Fruit fly (Drosophila melanogaster) whole organism, embryonic: Measurements from ENCODE around the gene CG7227.
A peak's percentile ranks its signal among the peaks of the same experiment; 100 is the strongest.

Experiments used
- BtbVII ChIP-seq: fragments of 200-800 bp; sonication (Bioruptor generic); optimal IDR thresholded peaks from 3 replicates; lab custom pipeline; 2017; ENCODE audit warnings: missing biosample characterization, mild to moderate bottlenecking, missing genetic modification characterization
- CG10321 ChIP-seq: fragments of 200-800 bp; sonication (Bioruptor generic); IDR thresholded peaks from 2 replicates; pipeline ENCODE4 v1.3.6; 2022; ENCODE audit warnings: missing biosample characterization, missing genetic modification characterization
- CG10543 ChIP-seq: fragments of 200-800 bp; sonication (Bioruptor generic); optimal IDR thresholded peaks from 3 replicates; lab custom pipeline; 2017; ENCODE audit warnings: missing biosample characterization, mild to moderate bottlenecking, missing genetic modification characterization, moderate library complexity
- CG13424 ChIP-seq: fragments of 200-800 bp; sonication (Bioruptor generic); optimal IDR thresholded peaks from 2 replicates; lab custom pipeline; 2019; ENCODE audit warnings: missing biosample characterization, mild to moderate bottlenecking, missing genetic modification characterization, moderate library complexity
- CG15514 ChIP-seq: fragments of 200-800 bp; sonication (Bioruptor generic); optimal IDR thresholded peaks from 3 replicates; lab custom pipeline; 2017; ENCODE audit warnings: missing biosample characterization, missing genetic modification characterization, mild to moderate bottlenecking, moderate library complexity, missing genetic modification reagents
- CG1603 ChIP-seq: fragments of 200-800 bp; sonication (Bioruptor generic); optimal IDR thresholded peaks from 2 replicates; lab custom pipeline; 2019; ENCODE audit warnings: missing biosample characterization, mild to moderate bottlenecking, missing genetic modification characterization, moderate library complexity
- CG16815 ChIP-seq: fragments of 200-800 bp; sonication (Bioruptor generic); optimal IDR thresholded peaks from 3 replicates; lab custom pipeline; 2017; ENCODE audit warnings: missing biosample characterization, mild to moderate bottlenecking, missing genetic modification characterization
- CG17829 ChIP-seq: fragments of 200-800 bp; optimal IDR thresholded peaks from 2 replicates; lab custom pipeline; 2019; ENCODE audit warnings: missing biosample characterization, mild to moderate bottlenecking, missing genetic modification characterization, moderate library complexity
- CG17912 ChIP-seq: fragments of 200-800 bp; sonication (Bioruptor generic); optimal IDR thresholded peaks from 2 replicates; lab custom pipeline; 2018; ENCODE audit warnings: missing biosample characterization, mild to moderate bottlenecking, missing genetic modification characterization
- CG18599 ChIP-seq: fragments of 200-800 bp; sonication (Bioruptor generic); optimal IDR thresholded peaks from 3 replicates; lab custom pipeline; 2017; ENCODE audit warnings: missing biosample characterization, missing genetic modification characterization, mild to moderate bottlenecking, moderate library complexity, missing genetic modification reagents
- CG2129 ChIP-seq: fragments of 200-800 bp; sonication (Bioruptor generic); IDR thresholded peaks from 2 replicates; pipeline ENCODE4 v1.3.6; 2022; ENCODE audit warnings: missing biosample characterization, missing genetic modification characterization; ENCODE audit not compliant: partially characterized antibody
- CG2199 ChIP-seq: fragments of 200-800 bp; sonication (Bioruptor generic); IDR thresholded peaks from 3 replicates; pipeline ENCODE4 v1.3.6; 2022; ENCODE audit warnings: missing biosample characterization, missing genetic modification characterization
- CG2889 ChIP-seq: fragments of 200-800 bp; sonication (Bioruptor generic); IDR thresholded peaks from 3 replicates; pipeline ENCODE4 v1.3.6; 2022; ENCODE audit warnings: missing biosample characterization, missing genetic modification characterization
- CG3065 ChIP-seq: fragments of 200-800 bp; sonication (Bioruptor generic); optimal IDR thresholded peaks from 2 replicates; lab custom pipeline; 2016; ENCODE audit warnings: missing biosample characterization, missing genetic modification characterization
- CG3281 ChIP-seq: fragments of 200-800 bp; sonication (Bioruptor generic); optimal IDR thresholded peaks from 3 replicates; lab custom pipeline; 2017; ENCODE audit warnings: missing biosample characterization, mild to moderate bottlenecking, missing genetic modification characterization
- CG3407 ChIP-seq: fragments of 200-800 bp; sonication (Bioruptor generic); optimal IDR thresholded peaks from 2 replicates; lab custom pipeline; 2018; ENCODE audit warnings: missing biosample characterization, mild to moderate bottlenecking, missing genetic modification characterization
- CG4360 ChIP-seq: fragments of 200-800 bp; sonication (Bioruptor generic); IDR thresholded peaks from 2 replicates; pipeline ENCODE4 v1.3.6; 2022; ENCODE audit warnings: missing biosample characterization, missing genetic modification characterization
- CG4854 ChIP-seq: fragments of 200-800 bp; sonication (Bioruptor generic); optimal IDR thresholded peaks from 2 replicates; lab custom pipeline; 2016; ENCODE audit warnings: missing biosample characterization, missing genetic modification characterization, inconsistent platforms
- CG7556 ChIP-seq: fragments of 200-800 bp; sonication (Bioruptor generic); optimal IDR thresholded peaks from 2 replicates; lab custom pipeline; 2017; ENCODE audit warnings: missing biosample characterization, mild to moderate bottlenecking, missing genetic modification characterization
- CG8765 ChIP-seq: fragments of 200-800 bp; sonication (Bioruptor generic); IDR thresholded peaks from 2 replicates; pipeline ENCODE4 v1.3.6; 2022; ENCODE audit warnings: missing biosample characterization, missing genetic modification characterization
- CG8944 ChIP-seq: fragments of 200-800 bp; sonication (Bioruptor generic); optimal IDR thresholded peaks from 3 replicates; lab custom pipeline; 2016; ENCODE audit warnings: missing biosample characterization, missing genetic modification characterization
- CTCF ChIP-seq: fragments of 200-800 bp; sonication (Bioruptor generic); optimal IDR thresholded peaks from 2 replicates; lab custom pipeline; 2017; ENCODE audit warnings: missing biosample characterization, mild to moderate bottlenecking, missing genetic modification characterization, moderate library complexity
- Dad ChIP-seq: fragments of 200-800 bp; sonication (Bioruptor generic); optimal IDR thresholded peaks from 3 replicates; lab custom pipeline; 2016; ENCODE audit warnings: missing biosample characterization, missing genetic modification characterization
- Dbx ChIP-seq: fragments of 200-800 bp; sonication (Bioruptor generic); IDR thresholded peaks from 3 replicates; pipeline ENCODE4 v1.3.6; 2022; ENCODE audit warnings: missing biosample characterization, missing genetic modification characterization
- Deaf1 ChIP-seq: fragments of 200-800 bp; optimal IDR thresholded peaks from 3 replicates; lab custom pipeline; 2019; ENCODE audit warnings: missing biosample characterization, mild to moderate bottlenecking, missing genetic modification characterization, moderate library complexity
- Dll ChIP-seq: fragments of 200-800 bp; sonication (Bioruptor generic); IDR thresholded peaks from 4 replicates; pipeline ENCODE4 v1.3.6; 2022; ENCODE audit warnings: missing biosample characterization, missing genetic modification characterization; ENCODE audit not compliant: partially characterized antibody
- Dp ChIP-seq: fragments of 200-800 bp; sonication (Bioruptor generic); optimal IDR thresholded peaks from 2 replicates; lab custom pipeline; 2018; ENCODE audit warnings: missing biosample characterization, mild to moderate bottlenecking, missing genetic modification characterization, moderate library complexity
- Gug ChIP-seq: fragments of 200-800 bp; sonication (Bioruptor generic); IDR thresholded peaks from 4 replicates; pipeline ENCODE4 v1.3.6; 2022; ENCODE audit warnings: missing biosample characterization, missing genetic modification characterization
- HHEX ChIP-seq: fragments of 200-800 bp; sonication (Bioruptor generic); optimal IDR thresholded peaks from 3 replicates; lab custom pipeline; 2017; ENCODE audit warnings: missing biosample characterization, mild to moderate bottlenecking, missing genetic modification characterization, missing genetic modification reagents
- Hmr ChIP-seq: fragments of 200-800 bp; sonication (Bioruptor generic); optimal IDR thresholded peaks from 3 replicates; lab custom pipeline; 2017; ENCODE audit warnings: mild to moderate bottlenecking, missing biosample characterization, missing genetic modification reagents, missing genetic modification characterization
- Med ChIP-seq: fragments of 200-800 bp; sonication (Bioruptor generic); peaks from one replicate; lab custom pipeline; 2016; ENCODE audit warnings: missing biosample characterization, missing genetic modification characterization, mild to moderate bottlenecking, inconsistent platforms, moderate library complexity
- Opbp ChIP-seq: fragments of 200-800 bp; sonication (Bioruptor generic); IDR thresholded peaks from 3 replicates; pipeline ENCODE4 v1.3.6; 2022; ENCODE audit warnings: missing biosample characterization, missing genetic modification characterization; ENCODE audit not compliant: partially characterized antibody
- Vsx1 ChIP-seq: fragments of 200-800 bp; sonication (Bioruptor generic); optimal IDR thresholded peaks from 2 replicates; lab custom pipeline; 2017; ENCODE audit warnings: missing biosample characterization, mild to moderate bottlenecking, missing genetic modification characterization, missing genetic modification reagents
- ase ChIP-seq: fragments of 200-800 bp; sonication (Bioruptor generic); IDR thresholded peaks from 3 replicates; pipeline ENCODE4 v1.3.6; 2022; ENCODE audit warnings: missing biosample characterization, missing genetic modification characterization
- ato ChIP-seq: fragments of 200-800 bp; sonication (Bioruptor generic); IDR thresholded peaks from 2 replicates; pipeline ENCODE4 v1.3.6; 2022; ENCODE audit warnings: missing biosample characterization, missing genetic modification characterization; ENCODE audit not compliant: partially characterized antibody
- bab2 ChIP-seq: fragments of 200-800 bp; sonication (Bioruptor generic); optimal IDR thresholded peaks from 2 replicates; lab custom pipeline; 2016; ENCODE audit warnings: missing biosample characterization, missing genetic modification characterization
- chinmo ChIP-seq: fragments of 200-800 bp; sonication (Bioruptor generic); IDR thresholded peaks from 4 replicates; pipeline ENCODE4 v1.3.6; 2022; ENCODE audit warnings: missing biosample characterization, missing genetic modification characterization; ENCODE audit not compliant: partially characterized antibody
- chn ChIP-seq: fragments of 200-800 bp; sonication (Bioruptor generic); optimal IDR thresholded peaks from 2 replicates; lab custom pipeline; 2016; ENCODE audit warnings: missing biosample characterization, missing genetic modification characterization
- crc ChIP-seq: fragments of 200-800 bp; sonication (Bioruptor generic); optimal IDR thresholded peaks from 2 replicates; lab custom pipeline; 2016; ENCODE audit warnings: missing biosample characterization, missing genetic modification characterization
- hth ChIP-seq: fragments of >200 bp; optimal IDR thresholded peaks from 2 replicates; lab custom pipeline; 2017; ENCODE audit warnings: inconsistent platforms
- insv ChIP-seq, 2 experiments: fragments of 200-800 bp; sonication (Bioruptor generic); optimal IDR thresholded peaks; 3 replicates each; lab custom pipeline; 2016 to 2018; ENCODE audit warnings: missing biosample characterization in 2 of 2, missing genetic modification characterization in 2 of 2
- lola ChIP-seq, 3 experiments: fragments of >200 bp in 2 of 3; fragments of 200-800 bp in 1 of 3; sonication (Bioruptor generic) in 1 of 3; optimal IDR thresholded peaks; 2 replicates each; lab custom pipeline; 2017 to 2019; ENCODE audit warnings: missing biosample characterization in 3 of 3, missing genetic modification characterization in 3 of 3, mild to moderate bottlenecking in 1 of 3, moderate library complexity in 1 of 3
- nau ChIP-seq: fragments of 200-800 bp; sonication (Bioruptor generic); optimal IDR thresholded peaks from 3 replicates; lab custom pipeline; 2017; ENCODE audit warnings: missing biosample characterization, mild to moderate bottlenecking, missing genetic modification characterization, missing genetic modification reagents
- nerfin-1 ChIP-seq: fragments of 200-800 bp; sonication (Bioruptor generic); optimal IDR thresholded peaks from 3 replicates; lab custom pipeline; 2019; ENCODE audit warnings: missing biosample characterization, mild to moderate bottlenecking, missing genetic modification characterization, moderate library complexity
- nom ChIP-seq: fragments of 200-800 bp; sonication (Bioruptor generic); optimal IDR thresholded peaks from 2 replicates; lab custom pipeline; 2017; ENCODE audit warnings: missing biosample characterization, missing genetic modification characterization, mild to moderate bottlenecking, moderate library complexity, missing genetic modification reagents
- pho ChIP-seq: fragments of 200-800 bp; sonication (Bioruptor generic); optimal IDR thresholded peaks from 2 replicates; lab custom pipeline; 2016; ENCODE audit warnings: missing biosample characterization, missing genetic modification characterization
- sd ChIP-seq: fragments of 200-800 bp; sonication (Bioruptor generic); optimal IDR thresholded peaks from 3 replicates; lab custom pipeline; 2018; ENCODE audit warnings: missing biosample characterization, mild to moderate bottlenecking, missing genetic modification characterization, moderate library complexity
- seq ChIP-seq: fragments of 200-800 bp; sonication (Bioruptor generic); IDR thresholded peaks from 2 replicates; pipeline ENCODE4 v1.3.6; 2022; ENCODE audit warnings: missing biosample characterization, missing genetic modification characterization
- trem ChIP-seq: fragments of 200-800 bp; optimal IDR thresholded peaks from 3 replicates; lab custom pipeline; 2019; ENCODE audit warnings: missing biosample characterization, mild to moderate bottlenecking, missing genetic modification characterization, moderate library complexity
- tx ChIP-seq: fragments of 200-800 bp; sonication (Bioruptor generic); optimal IDR thresholded peaks from 2 replicates; lab custom pipeline; 2016; ENCODE audit warnings: missing biosample characterization, missing genetic modification characterization
- unc-4 ChIP-seq: fragments of 200-800 bp; sonication (Bioruptor generic); IDR thresholded peaks from 2 replicates; pipeline ENCODE4 v1.3.6; 2022; ENCODE audit warnings: missing biosample characterization, missing genetic modification characterization; ENCODE audit not compliant: partially characterized antibody

Gene CG7227

dm6 chr2L:8031588-8031987, 33.6 kb upstream of the CG7227 start (continued):
- TF ChIP-seq CG7556 (GFP tag; lab: Kevin White, UChicago): no peak
- TF ChIP-seq CG13424 (tag; lab: Kevin White, UChicago): no peak
- TF ChIP-seq CG2199 (GFP tag; lab: Robert Waterston, UW): 0 out of 3 replicates have a peak, but pooled peaks have one; percentile 41
- TF ChIP-seq BtbVII: peak; percentile 45
- peak; percentile 75 for TF ChIP-seq Med (GFP tag; lab: Kevin White, UChicago)
- peak; percentile 0 for TF ChIP-seq CG1603 (tag; lab: Kevin White, UChicago)
- TF ChIP-seq CG10543 (GFP tag; lab: Kevin White, UChicago): no peak
- no peak for TF ChIP-seq HHEX
- TF ChIP-seq CG16815 (GFP tag; lab: Kevin White, UChicago): no peak
- TF ChIP-seq Deaf1: peak; percentile 38
- TF ChIP-seq nau (GFP tag; lab: Kevin White, UChicago): peak; percentile 25
- peak; percentile 54; the same call in 1 of the 2 replicates for TF ChIP-seq seq (GFP tag; lab: Robert Waterston, UW)
- no peak for TF ChIP-seq trem (tag; lab: Kevin White, UChicago)
- peak; percentile 46 for TF ChIP-seq nom (GFP tag; lab: Kevin White, UChicago)
- TF ChIP-seq CG8944: no peak
- TF ChIP-seq lola (GFP tag; optimal IDR thresholded peaks at IDR 0.05; lab: Kevin White, UChicago): no peak
- no peak for TF ChIP-seq CG2129 (GFP tag; lab: Robert Waterston, UW)
- no peak for TF ChIP-seq CG3281
- peak; percentile 79; the same call in 2 of the 4 replicates for TF ChIP-seq chinmo (GFP tag; lab: Robert Waterston, UW)
- TF ChIP-seq sd (tag; lab: Kevin White, UChicago): peak; percentile 88
- TF ChIP-seq unc-4: 0 out of 2 replicates have a peak, but pooled peaks have one; percentile 36
- no peak for TF ChIP-seq CG17829 (tag; lab: Kevin White, UChicago)
- peak; percentile 44; the same call in 1 of the 2 replicates for TF ChIP-seq CG10321
- no peak for TF ChIP-seq Gug
- TF ChIP-seq pho: no peak
- TF ChIP-seq CG15514 (GFP tag; lab: Kevin White, UChicago): peak; percentile 12
- no peak for TF ChIP-seq CG3407 (GFP tag; lab: Kevin White, UChicago)
- peak; percentile 25 for TF ChIP-seq Hmr
- peak; percentile 8 for TF ChIP-seq chn (GFP tag; lab: Kevin White, UChicago)
- no peak for TF ChIP-seq Dad (GFP tag; lab: Kevin White, UChicago)
- TF ChIP-seq CG8765 (GFP tag; lab: Robert Waterston, UW): 0 out of 2 replicates have a peak, but pooled peaks have one; percentile 6
- no peak for TF ChIP-seq insv (GFP tag; optimal IDR thresholded peaks at IDR 0.05; lab: Kevin White, UChicago)
- TF ChIP-seq Dll (GFP tag; lab: Robert Waterston, UW): no peak
- peak; percentile 33 for TF ChIP-seq CG18599 (GFP tag; lab: Kevin White, UChicago)
- no peak for TF ChIP-seq ase (GFP tag; lab: Robert Waterston, UW)
- TF ChIP-seq Dbx: no peak
- no peak for TF ChIP-seq bab2 (GFP tag; lab: Kevin White, UChicago)
- TF ChIP-seq CG4854: no peak
- peak; percentile 11 for TF ChIP-seq nerfin-1 (tag; lab: Kevin White, UChicago)
- TF ChIP-seq, all 482 proteins: peak for 37

- no peak for TF ChIP-seq hth
- no peak for TF ChIP-seq CG3065 (GFP tag; lab: Kevin White, UChicago)
- TF ChIP-seq CG17912 (GFP tag; lab: Kevin White, UChicago): no peak
- no peak for TF ChIP-seq CTCF (GFP tag; lab: Kevin White, UChicago)
- no peak for TF ChIP-seq bab2 (GFP tag; lab: Kevin White, UChicago)
- peak; percentile 17 for TF ChIP-seq Dp (GFP tag; lab: Kevin White, UChicago)
- TF ChIP-seq tx (GFP tag; lab: Kevin White, UChicago): no peak
- TF ChIP-seq Vsx1: no peak
- TF ChIP-seq CG4360 (GFP tag; lab: Robert Waterston, UW): no peak
- TF ChIP-seq ato: no peak
- no peak for TF ChIP-seq crc (GFP tag; lab: Kevin White, UChicago)
- no peak for TF ChIP-seq seq (GFP tag; lab: Robert Waterston, UW)
- no peak for TF ChIP-seq Opbp (GFP tag; lab: Robert Waterston, UW)
- TF ChIP-seq CG2889 (GFP tag; lab: Robert Waterston, UW): no peak
Observed at dm6 chr2L:8030693-8031210, 32.8 kb upstream of the CG7227 start, which contains the start of gene Cka. Cka (plus strand) TSS chr2L:8030721.
